Worm (Caenorhabditis elegans): ENCODE measurements around the gene F58H1.8.

DNA sequence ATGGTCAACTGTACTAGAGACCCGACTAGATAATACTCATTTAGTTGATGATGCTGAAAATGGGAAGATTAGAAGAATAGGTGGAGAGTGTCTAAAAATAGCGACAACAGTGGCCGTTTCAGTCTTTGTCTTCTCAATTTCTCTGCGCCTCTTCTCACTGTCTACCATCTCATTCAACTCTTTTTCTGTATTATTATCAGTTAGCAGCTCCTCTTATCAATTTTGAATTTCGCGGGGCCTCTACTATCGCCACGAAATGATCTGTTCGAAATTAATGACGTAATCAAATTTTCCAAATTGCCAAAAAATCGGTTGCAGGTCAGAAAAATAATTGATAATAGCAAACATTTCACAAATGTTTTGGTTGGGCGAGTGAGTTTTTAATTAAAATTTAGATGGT, 6.7 kb downstream of the F58H1.8 start:
- TF ChIP-seq snpc-1.3 (tag; optimal IDR thresholded peaks at IDR 0.05; ENCODE audit: insufficient read depth) = no peak
- no peak for TF ChIP-seq ztf-18 (tag; optimal IDR thresholded peaks at IDR 0.05)
- TF ChIP-seq nhr-120 (GFP tag; IDR thresholded peaks at IDR 0.05) = no peak
